Worm (Caenorhabditis elegans): ENCODE results near the gene cdh-4.

Gene cdh-4

DNA sequence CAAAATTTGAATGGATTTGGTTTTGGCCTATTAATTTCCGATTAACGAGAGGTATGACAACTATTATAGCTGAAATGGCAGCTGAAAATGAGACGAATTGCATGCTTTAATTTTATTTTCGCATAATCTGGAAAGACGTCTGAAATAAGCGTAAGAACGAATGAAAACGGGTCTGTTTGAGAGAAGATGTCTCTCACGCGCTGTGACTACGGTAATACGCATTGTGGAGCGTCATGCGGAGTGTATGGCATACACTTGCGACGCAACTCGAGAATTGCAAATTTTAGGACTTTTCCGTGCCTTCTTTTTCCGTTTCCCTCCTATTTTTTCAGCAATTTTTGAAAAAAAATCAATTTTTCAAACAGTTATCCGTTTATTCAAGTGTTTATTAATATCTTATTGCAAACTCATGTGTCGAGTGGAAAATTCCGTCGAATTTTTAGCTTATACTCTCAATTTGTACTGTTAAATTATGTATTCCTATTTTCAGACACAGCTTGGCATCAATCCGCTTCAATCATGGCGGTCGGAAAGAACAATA is 44.7 kb upstream of the cdh-4 start, which contains the start of gene rps-1 (continued):
- peak; percentile 87 for TF ChIP-seq ZK337.2 (GFP tag; IDR thresholded peaks at IDR 0.05)
- TF ChIP-seq zfp-2 (tag; optimal IDR thresholded peaks at IDR 0.05) = peak; percentile 89
- peak; percentile 97 for TF ChIP-seq dpl-1 (GFP tag; optimal IDR thresholded peaks at IDR 0.05)
- TF ChIP-seq lir-3 (tag; optimal IDR thresholded peaks at IDR 0.05) = peak; percentile 64
- peak; percentile 97 for TF ChIP-seq zfp-3 (GFP tag; conservative IDR thresholded peaks at IDR 0.05)
- TF ChIP-seq Y75B8A.6 (GFP tag; IDR thresholded peaks at IDR 0.05) = peak; percentile 90
- peak; percentile 95 for TF ChIP-seq nhr-25 (tag; optimal IDR thresholded peaks at IDR 0.05; ENCODE audit: borderline replicate concordance, insufficient read depth)
- peak; percentile 52 for TF ChIP-seq lin-15B (tag; optimal IDR thresholded peaks at IDR 0.05)
- peak; percentile 97 for TF ChIP-seq lin-1 (GFP tag; IDR thresholded peaks at IDR 0.05)
- TF ChIP-seq T26A8.4 (GFP tag; IDR thresholded peaks at IDR 0.05) = peak; percentile 98
- peak; percentile 88 for TF ChIP-seq Y105C5A.15 (GFP tag; IDR thresholded peaks at IDR 0.05)
- TF ChIP-seq F37D6.2 (tag; optimal IDR thresholded peaks at IDR 0.05) = peak; percentile 96
- peak in 1 of 2 experiments; percentile 86; a peak in 2 of 4 replicates for TF ChIP-seq madf-5 (GFP tag; IDR thresholded peaks at IDR 0.05)
- TF ChIP-seq fos-1 (tag; optimal IDR thresholded peaks at IDR 0.05) = no peak
- peak; percentile 92 for TF ChIP-seq saeg-2 (GFP tag; IDR thresholded peaks at IDR 0.05)
- TF ChIP-seq nhr-237 (tag; optimal IDR thresholded peaks at IDR 0.05) = peak; percentile 48
- peak; percentile 95 for TF ChIP-seq egl-43 (GFP tag; IDR thresholded peaks at IDR 0.05)
- TF ChIP-seq lsy-2 (tag; optimal IDR thresholded peaks at IDR 0.05) = peak; percentile 100
- peak; percentile 83 for TF ChIP-seq Y48G9A.11 (GFP tag; IDR thresholded peaks at IDR 0.05)
- peak; percentile 92 for TF ChIP-seq F10B5.3 (tag; optimal IDR thresholded peaks at IDR 0.05)
- TF ChIP-seq zip-11 (GFP tag; IDR thresholded peaks at IDR 0.05) = peak; percentile 57; the same call in 1 of the 2 replicates
- TF ChIP-seq cey-2 (tag; optimal IDR thresholded peaks at IDR 0.05; ENCODE audit: borderline replicate concordance, insufficient read depth) = no peak
- TF ChIP-seq hif-1 (tag; optimal IDR thresholded peaks at IDR 0.05) = peak; percentile 82 to 93
- TF ChIP-seq T20F7.1 (GFP tag; optimal IDR thresholded peaks at IDR 0.05) = peak; percentile 95
- TF ChIP-seq nhr-48 (tag; optimal IDR thresholded peaks at IDR 0.05) = peak; percentile 96
- peak; percentile 57 for TF ChIP-seq snpc-4 (tag; optimal IDR thresholded peaks at IDR 0.05)

DNA sequence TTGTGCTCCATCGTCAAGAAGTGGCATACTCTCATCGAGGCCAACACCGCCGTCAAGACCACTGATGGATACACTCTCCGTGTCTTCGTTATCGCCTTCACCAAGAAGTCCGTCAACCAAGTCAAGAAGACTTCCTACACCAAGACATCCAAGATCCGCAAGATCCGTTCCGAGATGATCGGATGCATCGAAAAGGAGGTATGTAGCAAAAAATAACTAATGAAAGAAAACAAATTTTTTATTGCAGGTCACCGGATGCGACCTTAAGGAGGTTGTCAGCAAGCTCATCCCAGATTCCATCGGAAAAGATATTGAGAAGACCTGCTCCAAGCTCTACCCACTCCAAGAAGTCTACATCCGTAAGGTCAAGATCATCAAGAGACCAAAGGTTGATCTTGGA is 43.8 kb upstream of the cdh-4 start:
- TF ChIP-seq nhr-28 (tag; optimal IDR thresholded peaks at IDR 0.05) (no peak), dmd-8 (GFP tag; IDR thresholded peaks at IDR 0.05) (0 out of 2 replicates have a peak, but pooled peaks have one; percentile 27), F26F4.8 (GFP tag; conservative IDR thresholded peaks at IDR 0.05) (no peak), tra-1 (GFP tag; IDR thresholded peaks at IDR 0.05) (no peak), hlh-30 (tag; optimal IDR thresholded peaks at IDR 0.05; ENCODE audit: insufficient read depth) (no peak), mes-2 (tag; optimal IDR thresholded peaks at IDR 0.05; ENCODE audit: poor library complexity, severe bottlenecking) (no peak), F49E8.2 (tag; optimal IDR thresholded peaks at IDR 0.05; ENCODE audit: borderline replicate concordance) (no peak), unc-62 (GFP tag; optimal IDR thresholded peaks at IDR 0.05 in 1 of 2) (peak in 1 of 2 experiments; percentile 95), unc-62 (tag; optimal IDR thresholded peaks at IDR 0.05) (no peak), F10B5.3 (tag; optimal IDR thresholded peaks at IDR 0.05) (no peak), zip-11 (GFP tag; IDR thresholded peaks at IDR 0.05) (no peak), snpc-1.2 (GFP tag; IDR thresholded peaks at IDR 0.05) (no peak), unc-39 (tag; optimal IDR thresholded peaks at IDR 0.05) (no peak)

DNA sequence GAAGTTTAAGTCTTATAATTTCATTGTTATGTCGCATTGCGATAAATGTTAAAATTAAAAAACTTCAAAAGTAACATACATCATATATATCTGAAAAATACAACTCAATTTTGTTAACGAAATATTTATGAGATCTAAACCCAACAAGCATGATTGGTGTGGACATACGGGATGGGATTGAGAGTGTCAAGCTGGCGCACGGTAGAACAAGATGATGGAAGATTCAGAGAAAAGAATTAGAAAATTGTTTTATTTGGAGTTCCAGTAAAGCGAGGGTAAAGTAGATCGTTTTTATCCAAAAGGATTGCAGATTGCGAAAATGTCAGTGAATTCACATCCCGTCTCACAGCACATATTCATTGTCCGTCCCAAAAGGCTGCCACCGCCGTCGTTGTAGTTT is 43.4 kb upstream of the cdh-4 start:
- no peak for TF ChIP-seq lsy-2 (tag; optimal IDR thresholded peaks at IDR 0.05)
- no peak for TF ChIP-seq dmd-8 (GFP tag; IDR thresholded peaks at IDR 0.05)
- TF ChIP-seq ZK546.5 (tag; optimal IDR thresholded peaks at IDR 0.05) = no peak
- no peak for TF ChIP-seq pqm-1 (tag; optimal IDR thresholded peaks at IDR 0.05)
- TF ChIP-seq lim-7 (GFP tag; IDR thresholded peaks at IDR 0.05) = no peak
- no peak for TF ChIP-seq hlh-30 (tag; optimal IDR thresholded peaks at IDR 0.05; ENCODE audit: insufficient read depth)
- no peak for TF ChIP-seq nhr-41 (GFP tag; IDR thresholded peaks at IDR 0.05)
- TF ChIP-seq Y48G9A.11 (GFP tag; IDR thresholded peaks at IDR 0.05) = peak; percentile 53; the same call in 1 of the 2 replicates
- TF ChIP-seq ZK337.2 (GFP tag; IDR thresholded peaks at IDR 0.05) = no peak
- no peak; the same call in 1 of the 2 replicates for TF ChIP-seq lin-29 (GFP tag; IDR thresholded peaks at IDR 0.05)
- TF ChIP-seq lir-3 (tag; optimal IDR thresholded peaks at IDR 0.05) = no peak
- peak; percentile 49; the same call in 1 of the 2 replicates for TF ChIP-seq snpc-1.2 (GFP tag; IDR thresholded peaks at IDR 0.05)
- TF ChIP-seq F49E8.2 (tag; optimal IDR thresholded peaks at IDR 0.05; ENCODE audit: borderline replicate concordance) = peak; percentile 71
- no peak for TF ChIP-seq egl-27 (tag; optimal IDR thresholded peaks at IDR 0.05)
- no peak for TF ChIP-seq rbr-2 (tag; optimal IDR thresholded peaks at IDR 0.05)
- peak; percentile 7 for TF ChIP-seq unc-130 (GFP tag; optimal IDR thresholded peaks at IDR 0.05)
- TF ChIP-seq snpc-4 (tag; optimal IDR thresholded peaks at IDR 0.05) = no peak
- no peak for TF ChIP-seq ceh-44 (GFP tag; IDR thresholded peaks at IDR 0.05)
- no peak for TF ChIP-seq fos-1 (tag; optimal IDR thresholded peaks at IDR 0.05)
- TF ChIP-seq zip-11 (GFP tag; IDR thresholded peaks at IDR 0.05) = no peak

All from whole organism, L4 larva.